Fruit fly (Drosophila melanogaster): ENCODE results near the gene vn.

Gene vn

dm6 chr3L:5779476-5780401, 65.7 kb downstream of the vn start, which contains the start of the genes Myt1, PGRP-LD and Pmi (continued):
- TF ChIP-seq CG7357 (GFP tag; IDR thresholded peaks at IDR 0.05) (no peak), nerfin-2 (GFP tag; IDR thresholded peaks at IDR 0.05; ENCODE audit: partially characterized antibody) (no peak), B-H1 (GFP tag; IDR thresholded peaks at IDR 0.05) (no peak), CG16813 (GFP tag; IDR thresholded peaks at IDR 0.05; ENCODE audit: partially characterized antibody) (0 out of 3 replicates have a peak, but pooled peaks have one; percentile 25), chm (GFP tag; IDR thresholded peaks at IDR 0.05) (no peak), Rfx (GFP tag; IDR thresholded peaks at IDR 0.05) (no peak), CG4617 (GFP tag; optimal IDR thresholded peaks at IDR 0.05; ENCODE audit: borderline replicate concordance) (peak; percentile 21), CG2678 (tag; optimal IDR thresholded peaks at IDR 0.05) (no peak), sim (GFP tag; IDR thresholded peaks at IDR 0.05) (no peak), lbe (GFP tag; optimal IDR thresholded peaks at IDR 0.05) (peak; percentile 2), shn (GFP tag; optimal IDR thresholded peaks at IDR 0.05) (no peak), Med (GFP tag) (peak; percentile 73), phol (tag; optimal IDR thresholded peaks at IDR 0.05) (no peak), abd-A (tag; optimal IDR thresholded peaks at IDR 0.05) (no peak), ash1 (GFP tag; optimal IDR thresholded peaks at IDR 0.05) (no peak), Myb (GFP tag; optimal IDR thresholded peaks at IDR 0.05) (peak; percentile 38), CG15601 (tag; optimal IDR thresholded peaks at IDR 0.05) (peak; percentile 3), CG8281 (tag; optimal IDR thresholded peaks at IDR 0.05) (no peak), Ssrp (tag; optimal IDR thresholded peaks at IDR 0.05) (no peak), Abd-B (GFP tag; optimal IDR thresholded peaks at IDR 0.05) (no peak), dati (GFP tag; IDR thresholded peaks at IDR 0.05) (no peak), Atf3 (GFP tag; optimal IDR thresholded peaks at IDR 0.05) (no peak), MTF-1 (GFP tag; optimal IDR thresholded peaks at IDR 0.05; ENCODE audit: borderline replicate concordance) (no peak), Pdp1 (GFP tag; optimal IDR thresholded peaks at IDR 0.05) (peak in 1 of 2 experiments; percentile 98), CG2129 (GFP tag; IDR thresholded peaks at IDR 0.05; ENCODE audit: partially characterized antibody) (no peak), CG18262 (tag; optimal IDR thresholded peaks at IDR 0.05) (no peak), Meics (GFP tag; optimal IDR thresholded peaks at IDR 0.05) (no peak), Scr (GFP tag; IDR thresholded peaks at IDR 0.05; ENCODE audit: partially characterized antibody) (peak; percentile 36; the same call in 1 of the 2 replicates), jumu (GFP tag; optimal IDR thresholded peaks at IDR 0.05) (no peak), CG34224 (GFP tag; IDR thresholded peaks at IDR 0.05; ENCODE audit: partially characterized antibody) (no peak), CG9609 (GFP tag; optimal IDR thresholded peaks at IDR 0.05) (no peak), nmo (GFP tag; optimal IDR thresholded peaks at IDR 0.05) (peak; percentile 24), Optix (GFP tag; IDR thresholded peaks at IDR 0.05) (no peak), CG13624 (GFP tag; optimal IDR thresholded peaks at IDR 0.05) (no peak), ken (GFP tag; IDR thresholded peaks at IDR 0.05) (no peak), ftz-f1 (GFP tag; optimal IDR thresholded peaks at IDR 0.05) (peak; percentile 79), Lpt (GFP tag; optimal IDR thresholded peaks at IDR 0.05) (no peak), CG2199 (GFP tag; IDR thresholded peaks at IDR 0.05) (no peak), inv (GFP tag; IDR thresholded peaks at IDR 0.05; ENCODE audit: partially characterized antibody) (0 out of 2 replicates have a peak, but pooled peaks have one; percentile 7), MESR4 (GFP tag; optimal IDR thresholded peaks at IDR 0.05) (peak; percentile 60), tup (GFP tag; optimal IDR thresholded peaks at IDR 0.05) (no peak), CG6813 (GFP tag; optimal IDR thresholded peaks at IDR 0.05) (no peak), E2f2 (GFP tag; IDR thresholded peaks at IDR 0.05) (peak; percentile 91), btn (GFP tag; optimal IDR thresholded peaks at IDR 0.05) (no peak), ci (GFP tag; IDR thresholded peaks at IDR 0.05) (no peak), CG2712 (tag; optimal IDR thresholded peaks at IDR 0.05) (no peak), Sox100B (GFP tag; optimal IDR thresholded peaks at IDR 0.05) (no peak), Xbp1 (GFP tag; optimal IDR thresholded peaks at IDR 0.05) (no peak)

Data from whole organism, embryonic.